Fruit fly (Drosophila melanogaster) whole organism, embryonic: Measurements from ENCODE around the gene CG12539.

ENCODE experiments used
- Atf6 ChIP-seq: fragments of 200-800 bp; sonication (Bioruptor generic); IDR thresholded peaks from 2 replicates; pipeline ENCODE4 v1.3.6; 2022; ENCODE audit warnings: missing biosample characterization, missing genetic modification characterization
- CG11247 ChIP-seq: fragments of 200-800 bp; sonication (Bioruptor generic); IDR thresholded peaks from 2 replicates; pipeline ENCODE4 v1.3.6; 2022; ENCODE audit warnings: missing biosample characterization, missing genetic modification characterization
- CG12659 ChIP-seq: fragments of 200-800 bp; sonication (Bioruptor generic); optimal IDR thresholded peaks from 3 replicates; lab custom pipeline; 2017; ENCODE audit warnings: mild to moderate bottlenecking, missing biosample characterization, missing genetic modification reagents, missing genetic modification characterization
- CG14441 ChIP-seq: fragments of 200-800 bp; sonication (Bioruptor generic); IDR thresholded peaks from 2 replicates; pipeline ENCODE4 v1.3.6; 2022; ENCODE audit warnings: missing biosample characterization, missing genetic modification characterization
- CG1602 ChIP-seq: fragments of 200-800 bp; sonication (Bioruptor generic); optimal IDR thresholded peaks from 3 replicates; lab custom pipeline; 2016; ENCODE audit warnings: missing biosample characterization, missing genetic modification characterization
- CG18262 ChIP-seq: fragments of 200-800 bp; optimal IDR thresholded peaks from 3 replicates; lab custom pipeline; 2019; ENCODE audit warnings: missing biosample characterization, mild to moderate bottlenecking, missing genetic modification characterization, moderate library complexity
- CG31224 ChIP-seq: fragments of 200-800 bp; sonication (Bioruptor generic); IDR thresholded peaks from 2 replicates; pipeline ENCODE4 v1.3.6; 2022; ENCODE audit warnings: missing biosample characterization, missing genetic modification characterization
- CG31441 ChIP-seq: fragments of 200-800 bp; sonication (Bioruptor generic); IDR thresholded peaks from 2 replicates; pipeline ENCODE4 v1.3.6; 2022; ENCODE audit warnings: missing biosample characterization, missing genetic modification characterization
- CG3847 ChIP-seq: fragments of 200-800 bp; sonication (Bioruptor generic); IDR thresholded peaks from 2 replicates; pipeline ENCODE4 v1.3.6; 2022; ENCODE audit warnings: missing biosample characterization, missing genetic modification characterization
- CG3995 ChIP-seq: fragments of 200-800 bp; sonication (Bioruptor generic); optimal IDR thresholded peaks from 3 replicates; lab custom pipeline; 2016; ENCODE audit warnings: missing biosample characterization, missing genetic modification characterization
- CG42726 ChIP-seq: fragments of 200-800 bp; sonication (Bioruptor generic); IDR thresholded peaks from 2 replicates; pipeline ENCODE4 v1.3.6; 2022; ENCODE audit warnings: missing biosample characterization, missing genetic modification characterization; ENCODE audit not compliant: partially characterized antibody
- CG4360 ChIP-seq: fragments of 200-800 bp; sonication (Bioruptor generic); IDR thresholded peaks from 2 replicates; pipeline ENCODE4 v1.3.6; 2022; ENCODE audit warnings: missing biosample characterization, missing genetic modification characterization
- CG4424 ChIP-seq: fragments of 200-800 bp; sonication (Bioruptor generic); optimal IDR thresholded peaks from 3 replicates; lab custom pipeline; 2016; ENCODE audit warnings: missing biosample characterization, missing genetic modification characterization
- CG4617 ChIP-seq: fragments of 200-800 bp; sonication (Bioruptor generic); optimal IDR thresholded peaks from 3 replicates; lab custom pipeline; 2016; ENCODE audit warnings: missing biosample characterization, missing genetic modification characterization, borderline replicate concordance
- CG6254 ChIP-seq: fragments of 200-800 bp; sonication (Bioruptor generic); optimal IDR thresholded peaks from 3 replicates; lab custom pipeline; 2017; ENCODE audit warnings: mild to moderate bottlenecking, missing biosample characterization, missing genetic modification reagents, missing genetic modification characterization
- CG7357 ChIP-seq: fragments of 200-800 bp; sonication (Bioruptor generic); IDR thresholded peaks from 3 replicates; pipeline ENCODE4 v1.3.6; 2022; ENCODE audit warnings: missing biosample characterization, missing genetic modification characterization
- CG8290 ChIP-seq, 3 experiments: fragments of 200-800 bp; sonication (Bioruptor generic); optimal IDR thresholded peaks; 2 replicates each; lab custom pipeline; 2016 to 2019; ENCODE audit warnings: missing biosample characterization in 3 of 3, missing genetic modification characterization in 3 of 3, mild to moderate bottlenecking in 2 of 3, moderate library complexity in 1 of 3
- CG8359 ChIP-seq: fragments of 200-800 bp; sonication (Bioruptor generic); optimal IDR thresholded peaks from 2 replicates; lab custom pipeline; 2017; ENCODE audit warnings: missing biosample characterization, mild to moderate bottlenecking, missing genetic modification characterization, borderline replicate concordance
- Chrac-16 ChIP-seq: fragments of 200-800 bp; sonication (Bioruptor generic); optimal IDR thresholded peaks from 3 replicates; lab custom pipeline; 2016; ENCODE audit warnings: missing biosample characterization, missing genetic modification characterization
- Dip3 ChIP-seq: fragments of 200-800 bp; sonication (Bioruptor generic); optimal IDR thresholded peaks from 3 replicates; lab custom pipeline; 2016; ENCODE audit warnings: missing biosample characterization, missing genetic modification characterization
- Hand ChIP-seq: fragments of 200-800 bp; sonication (Bioruptor generic); optimal IDR thresholded peaks from 2 replicates; lab custom pipeline; 2017; ENCODE audit warnings: mild to moderate bottlenecking, missing biosample characterization, missing genetic modification reagents, missing genetic modification characterization
- HmgD ChIP-seq: fragments of 200-800 bp; sonication (Bioruptor generic); optimal IDR thresholded peaks from 3 replicates; lab custom pipeline; 2016; ENCODE audit warnings: missing biosample characterization, missing genetic modification characterization
- Hmx ChIP-seq: fragments of 200-800 bp; sonication (Bioruptor generic); optimal IDR thresholded peaks from 2 replicates; lab custom pipeline; 2016; ENCODE audit warnings: missing biosample characterization, missing genetic modification characterization
- Hr51 ChIP-seq, 2 experiments: fragments of 200-800 bp; sonication (Bioruptor generic); optimal IDR thresholded peaks; 2 replicates in 1 of 2; 3 replicates in 1 of 2; lab custom pipeline; 2016 to 2018; ENCODE audit warnings: missing biosample characterization in 2 of 2, missing genetic modification characterization in 2 of 2, mild to moderate bottlenecking in 1 of 2, moderate library complexity in 1 of 2
- Max ChIP-seq: fragments of 200-800 bp; sonication (Bioruptor generic); optimal IDR thresholded peaks from 2 replicates; lab custom pipeline; 2016; ENCODE audit warnings: missing biosample characterization, mild to moderate bottlenecking, missing genetic modification characterization
- Myb ChIP-seq: fragments of 200-800 bp; sonication (Bioruptor generic); optimal IDR thresholded peaks from 2 replicates; lab custom pipeline; 2016; ENCODE audit warnings: missing biosample characterization, missing genetic modification characterization
- Neu2 ChIP-seq: fragments of 200-800 bp; sonication (Bioruptor generic); optimal IDR thresholded peaks from 3 replicates; lab custom pipeline; 2016; ENCODE audit warnings: missing biosample characterization, missing genetic modification characterization, borderline replicate concordance
- Sry-δ ChIP-seq: fragments of 200-800 bp; sonication (Bioruptor generic); optimal IDR thresholded peaks from 2 replicates; lab custom pipeline; 2016; ENCODE audit warnings: missing biosample characterization, missing genetic modification characterization
- Trl ChIP-seq, 3 experiments: fragments of >200 bp in 2 of 3; fragments of 200-800 bp in 1 of 3; sonication (Bioruptor generic) in 1 of 3; optimal IDR thresholded peaks; 2 replicates in 1 of 3; 3 replicates in 2 of 3; lab custom pipeline; 2016 to 2017; ENCODE audit warnings: missing biosample characterization in 1 of 3, missing genetic modification characterization in 1 of 3
- caup ChIP-seq: fragments of 200-800 bp; sonication (Bioruptor generic); optimal IDR thresholded peaks from 3 replicates; lab custom pipeline; 2017; ENCODE audit warnings: missing biosample characterization, mild to moderate bottlenecking, missing genetic modification characterization, moderate library complexity; ENCODE audit not compliant: severe bottlenecking
- chif ChIP-seq, 2 experiments: fragments of 200-800 bp; sonication (Bioruptor generic); optimal IDR thresholded peaks; 3 replicates each; lab custom pipeline; 2016; ENCODE audit warnings: missing biosample characterization in 2 of 2, missing genetic modification characterization in 2 of 2
- fd64A ChIP-seq: fragments of 200-800 bp; sonication (Bioruptor generic); optimal IDR thresholded peaks from 3 replicates; lab custom pipeline; 2018; ENCODE audit warnings: missing biosample characterization, mild to moderate bottlenecking, missing genetic modification characterization
- grau ChIP-seq: fragments of 200-800 bp; optimal IDR thresholded peaks from 3 replicates; lab custom pipeline; 2019; ENCODE audit warnings: missing biosample characterization, mild to moderate bottlenecking, missing genetic modification characterization, moderate library complexity
- h ChIP-seq: fragments of >200 bp; optimal IDR thresholded peaks from 2 replicates; lab custom pipeline; 2017
- kni ChIP-seq: fragments of 200-800 bp; sonication (Bioruptor generic); optimal IDR thresholded peaks from 3 replicates; lab custom pipeline; 2017; ENCODE audit warnings: mild to moderate bottlenecking, missing biosample characterization, missing genetic modification reagents, missing genetic modification characterization
- lov ChIP-seq, 2 experiments: fragments of 200-800 bp in 1 of 2; fragments of >200 bp in 1 of 2; sonication (Bioruptor generic) in 1 of 2; IDR thresholded peaks in 1 of 2; optimal IDR thresholded peaks in 1 of 2; 2 replicates in 1 of 2; 3 replicates in 1 of 2; pipeline versions ENCODE4 v1.3.6 to Lab custom; 2017 to 2022; ENCODE audit warnings: missing biosample characterization in 1 of 2, missing genetic modification characterization in 1 of 2
- luna ChIP-seq: fragments of 200-800 bp; sonication (Bioruptor generic); optimal IDR thresholded peaks from 2 replicates; lab custom pipeline; 2016; ENCODE audit warnings: missing biosample characterization, missing genetic modification characterization
- nmo ChIP-seq: fragments of 200-800 bp; sonication (Bioruptor generic); optimal IDR thresholded peaks from 2 replicates; lab custom pipeline; 2018; ENCODE audit warnings: missing biosample characterization, mild to moderate bottlenecking, missing genetic modification characterization, moderate library complexity
- onecut ChIP-seq: fragments of 200-800 bp; sonication (Bioruptor generic); IDR thresholded peaks from 2 replicates; pipeline ENCODE4 v1.3.6; 2022; ENCODE audit warnings: missing biosample characterization, missing genetic modification characterization
- pros ChIP-seq: fragments of 200-800 bp; sonication (Bioruptor generic); optimal IDR thresholded peaks from 3 replicates; lab custom pipeline; 2019; ENCODE audit warnings: missing biosample characterization, mild to moderate bottlenecking, missing genetic modification characterization, moderate library complexity
- sd ChIP-seq: fragments of 200-800 bp; sonication (Bioruptor generic); optimal IDR thresholded peaks from 3 replicates; lab custom pipeline; 2018; ENCODE audit warnings: missing biosample characterization, mild to moderate bottlenecking, missing genetic modification characterization, moderate library complexity
- sim ChIP-seq: fragments of 200-800 bp; sonication (Bioruptor generic); IDR thresholded peaks from 2 replicates; pipeline ENCODE4 v1.3.6; 2022; ENCODE audit warnings: missing biosample characterization, missing genetic modification characterization
- stc ChIP-seq: fragments of 200-800 bp; sonication (Bioruptor generic); IDR thresholded peaks from 2 replicates; pipeline ENCODE4 v1.3.6; 2022; ENCODE audit warnings: missing biosample characterization, missing genetic modification characterization
- tio ChIP-seq: fragments of 200-800 bp; sonication (Bioruptor generic); optimal IDR thresholded peaks from 2 replicates; lab custom pipeline; 2017; ENCODE audit warnings: missing biosample characterization, missing genetic modification characterization, inconsistent platforms
- twi ChIP-seq: fragments of 200-800 bp; optimal IDR thresholded peaks from 2 replicates; lab custom pipeline; 2019; ENCODE audit warnings: missing biosample characterization, mild to moderate bottlenecking, missing genetic modification characterization, moderate library complexity
- unpg ChIP-seq: fragments of 200-800 bp; sonication (Bioruptor generic); optimal IDR thresholded peaks from 3 replicates; lab custom pipeline; 2018; ENCODE audit warnings: missing biosample characterization, mild to moderate bottlenecking, missing genetic modification characterization, moderate library complexity
- wor ChIP-seq: fragments of 200-800 bp; sonication (Bioruptor generic); IDR thresholded peaks from 2 replicates; pipeline ENCODE4 v1.3.6; 2022; ENCODE audit warnings: missing biosample characterization, missing genetic modification characterization
- zen ChIP-seq: fragments of 200-800 bp; sonication (Bioruptor generic); optimal IDR thresholded peaks from 3 replicates; lab custom pipeline; 2018; ENCODE audit warnings: missing biosample characterization, mild to moderate bottlenecking, missing genetic modification characterization, moderate library complexity

CG12539 gene

DNA sequence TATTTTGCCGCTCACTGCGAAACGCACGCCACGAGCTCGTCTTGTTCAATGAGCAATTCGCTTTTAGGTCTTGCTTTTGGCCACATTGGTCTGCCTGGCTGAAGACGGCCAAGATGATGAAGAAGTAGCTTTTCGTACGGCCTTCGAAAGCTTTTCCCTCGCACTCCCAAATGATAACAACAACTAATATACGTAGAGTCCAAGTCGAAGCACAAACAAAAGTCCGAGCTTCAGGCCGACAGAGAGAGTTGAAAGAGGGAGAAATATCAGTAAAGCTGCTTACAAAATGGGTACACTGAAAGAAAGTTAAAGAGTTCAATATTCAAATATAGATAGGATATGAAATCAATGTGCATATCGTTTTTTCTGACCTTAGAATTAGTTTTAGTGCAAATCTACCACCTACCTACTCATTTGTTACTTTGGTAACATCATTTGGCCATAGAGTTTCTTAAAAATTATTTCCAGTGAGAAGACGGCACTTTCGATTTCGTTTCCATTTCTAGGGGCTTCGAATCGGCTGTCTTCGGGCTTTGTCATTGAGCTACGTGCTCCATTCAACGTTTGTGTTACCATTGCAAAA lies 38.1 kb upstream of the CG12539 start, which contains the start of the genes CG45064 and CG45065 (continued):
- TF ChIP-seq zen (tag; lab: Kevin White, UChicago) (no peak), HmgD (GFP tag; lab: Kevin White, UChicago) (no peak), Hr51 (GFP tag; optimal IDR thresholded peaks at IDR 0.05; lab: Kevin White, UChicago) (peak; percentile 15 to 92), onecut (GFP tag; lab: Robert Waterston, UW) (peak; percentile 74), CG4424 (GFP tag; lab: Kevin White, UChicago) (peak; percentile 78), CG4360 (GFP tag; lab: Robert Waterston, UW) (peak; percentile 48; the same call in 1 of the 2 replicates), Hmx (GFP tag; lab: Kevin White, UChicago) (peak; percentile 57), stc (peak; percentile 90), twi (tag; lab: Kevin White, UChicago) (peak; percentile 61), CG18262 (peak; percentile 87), CG3995 (peak; percentile 27), unpg (GFP tag; lab: Kevin White, UChicago) (peak; percentile 89), CG11247 (GFP tag; lab: Robert Waterston, UW) (peak; percentile 56; the same call in 1 of the 2 replicates), Dip3 (GFP tag; lab: Kevin White, UChicago) (peak; percentile 81), h (lab: Kevin White, UChicago) (no peak), CG8359 (peak; percentile 45), Trl (optimal IDR thresholded peaks at IDR 0.05; lab: Kevin White, UChicago) (no peak), Trl (GFP tag; optimal IDR thresholded peaks at IDR 0.05; lab: Kevin White, UChicago) (peak; percentile 79), CG8290 (GFP tag; optimal IDR thresholded peaks at IDR 0.05; lab: Kevin White, UChicago) (peak; percentile 29), CG8290 (tag; optimal IDR thresholded peaks at IDR 0.05; lab: Kevin White, UChicago) (peak in 1 of 2 experiments; percentile 88), Neu2 (GFP tag; lab: Kevin White, UChicago) (no peak), CG42726 (GFP tag; lab: Robert Waterston, UW) (no peak), CG14441 (GFP tag; lab: Robert Waterston, UW) (peak; percentile 72), pros (GFP tag; lab: Kevin White, UChicago) (no peak), wor (GFP tag; lab: Robert Waterston, UW) (peak; percentile 86), lov (optimal IDR thresholded peaks at IDR 0.05; lab: Kevin White, UChicago) (no peak), lov (GFP tag; IDR thresholded peaks at IDR 0.05; lab: Robert Waterston, UW) (no peak; the same call in 1 of the 3 replicates), sim (GFP tag; lab: Robert Waterston, UW) (peak; percentile 79), luna (GFP tag; lab: Kevin White, UChicago) (no peak), Atf6 (GFP tag; lab: Robert Waterston, UW) (peak; percentile 72; the same call in 1 of the 2 replicates), Myb (peak; percentile 63), CG4617 (GFP tag; lab: Kevin White, UChicago) (peak; percentile 16), CG31224 (GFP tag; lab: Robert Waterston, UW) (peak; percentile 37; the same call in 1 of the 2 replicates), fd64A (GFP tag; lab: Kevin White, UChicago) (peak; percentile 75), CG12659 (GFP tag; lab: Kevin White, UChicago) (peak; percentile 71), caup (GFP tag; lab: Kevin White, UChicago) (peak; percentile 61), Chrac-16 (GFP tag; lab: Kevin White, UChicago) (peak; percentile 64), CG6254 (peak; percentile 80), kni (GFP tag; lab: Kevin White, UChicago) (peak; percentile 74), CG3847 (peak; percentile 55), chif (GFP tag; optimal IDR thresholded peaks at IDR 0.05; lab: Kevin White, UChicago) (peak; percentile 70 to 84), Hand (GFP tag; lab: Kevin White, UChicago) (peak; percentile 31), Max (GFP tag; lab: Kevin White, UChicago) (peak; percentile 52), Sry-δ (GFP tag; lab: Kevin White, UChicago) (peak; percentile 42), CG1602 (GFP tag; lab: Kevin White, UChicago) (peak; percentile 71), grau (peak; percentile 82), CG31441 (GFP tag; lab: Robert Waterston, UW) (peak; percentile 95), tio (GFP tag; lab: Kevin White, UChicago) (peak; percentile 61), CG7357 (GFP tag; lab: Robert Waterston, UW) (peak; percentile 73), nmo (GFP tag; lab: Kevin White, UChicago) (peak; percentile 90), sd (tag; lab: Kevin White, UChicago) (peak; percentile 43)
